Worm (Caenorhabditis elegans): Measurements from ENCODE around the gene cnx-1.

The cnx-1 gene

DNA sequence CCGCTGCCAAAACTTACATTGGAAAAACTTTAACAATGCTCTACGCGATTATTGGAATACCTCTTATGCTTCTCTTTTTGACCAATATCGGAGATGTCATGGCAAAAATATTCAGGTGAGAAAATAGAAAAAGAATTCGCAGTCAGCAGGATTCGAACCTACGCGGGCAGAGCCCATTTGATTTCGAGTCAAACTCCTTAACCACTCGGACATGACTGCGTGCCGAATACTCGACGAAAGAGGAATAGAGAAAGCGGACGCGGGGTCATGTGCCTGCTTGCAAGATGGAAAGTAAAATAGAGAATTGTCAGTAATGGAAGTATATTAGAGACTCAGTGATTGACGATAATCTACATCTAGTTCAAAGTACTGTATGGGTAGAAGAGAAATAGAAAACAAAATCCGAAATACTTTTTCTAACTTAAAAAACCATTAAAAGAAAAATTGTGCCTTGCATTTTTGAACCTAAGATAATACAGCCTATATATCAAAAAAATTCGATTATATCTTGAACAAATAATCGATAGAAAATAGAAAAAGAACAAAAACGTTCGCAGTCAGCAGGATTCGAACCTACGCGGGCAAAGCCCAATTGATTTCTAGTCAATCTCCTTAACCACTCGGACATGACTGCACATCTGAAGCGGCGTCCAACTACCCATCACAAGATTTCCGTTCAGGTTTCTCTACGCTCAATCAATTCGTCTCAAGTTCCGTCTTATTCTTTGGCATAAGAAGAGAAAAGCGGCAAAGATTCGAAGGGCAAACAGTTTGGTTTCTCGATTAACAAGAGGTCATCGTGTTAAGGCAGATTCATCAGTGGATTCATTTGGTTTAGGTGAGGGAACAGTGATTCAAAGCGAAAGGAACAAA, 44.8 kb upstream of the cnx-1 start (continued):
- TF ChIP-seq daf-12 (tag; optimal IDR thresholded peaks at IDR 0.05) = no peak
- TF ChIP-seq mdl-1 (tag; optimal IDR thresholded peaks at IDR 0.05) = no peak
- TF ChIP-seq lin-15B (tag; optimal IDR thresholded peaks at IDR 0.05) = peak; percentile 10
- no peak for TF ChIP-seq R02D3.7 (tag; optimal IDR thresholded peaks at IDR 0.05)
- no peak for TF ChIP-seq ceh-16 (tag; optimal IDR thresholded peaks at IDR 0.05)
- peak; percentile 62 for TF ChIP-seq egl-5 (tag; optimal IDR thresholded peaks at IDR 0.05)
- no peak for TF ChIP-seq ceh-28 (tag; optimal IDR thresholded peaks at IDR 0.05)
- TF ChIP-seq lsy-12 (tag; optimal IDR thresholded peaks at IDR 0.05) = peak; percentile 72
- peak; percentile 36 for TF ChIP-seq elt-2 (tag; optimal IDR thresholded peaks at IDR 0.05)
- no peak for TF ChIP-seq fkh-2 (tag; optimal IDR thresholded peaks at IDR 0.05)
- peak; percentile 50 for TF ChIP-seq pha-4 (tag; optimal IDR thresholded peaks at IDR 0.05)
- no peak for TF ChIP-seq nhr-28 (tag; optimal IDR thresholded peaks at IDR 0.05)
- peak; percentile 9 for TF ChIP-seq snpc-4 (tag; optimal IDR thresholded peaks at IDR 0.05)
- no peak for TF ChIP-seq nhr-237 (tag; optimal IDR thresholded peaks at IDR 0.05)
- TF ChIP-seq sea-2 (GFP tag; optimal IDR thresholded peaks at IDR 0.05) = no peak
- peak; percentile 47 for TF ChIP-seq nfya-1 (tag; optimal IDR thresholded peaks at IDR 0.05; ENCODE audit: insufficient read depth)
- TF ChIP-seq unc-62 (GFP tag; optimal IDR thresholded peaks at IDR 0.05) = no peak

DNA sequence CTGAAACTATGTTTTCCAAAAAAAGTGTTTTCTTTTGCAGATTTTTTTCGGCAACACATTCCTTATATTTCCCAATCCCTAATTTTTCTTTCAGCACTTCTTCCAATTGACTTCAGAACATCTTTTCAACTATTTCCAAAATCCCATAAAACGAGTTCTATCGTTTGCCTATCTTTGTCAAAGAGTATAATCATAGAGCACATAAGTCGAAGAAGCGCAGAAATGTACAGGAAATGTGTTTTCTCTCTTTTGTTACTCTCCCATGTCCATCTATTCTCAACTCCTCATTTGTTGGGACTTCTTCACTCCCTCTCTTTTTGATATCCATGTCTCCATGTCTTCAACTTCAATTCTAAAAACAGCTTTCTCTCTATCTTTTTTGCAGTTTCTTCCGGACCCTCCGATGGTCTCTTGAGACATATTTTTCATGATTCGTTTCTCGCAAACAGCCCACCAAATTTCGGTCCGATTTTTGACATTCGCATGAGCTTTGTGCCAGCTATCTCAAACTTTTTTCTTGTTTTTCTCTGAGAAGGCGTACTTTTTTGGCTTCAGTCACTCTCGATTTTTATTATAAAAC, 43.4 kb upstream of the cnx-1 start, which contains the start of gene twk-48:
Gene twk-48, plus strand, starts transcription at position 530 of the 580 bp plus-strand sequence.
- TF ChIP-seq nhr-77 (tag; optimal IDR thresholded peaks at IDR 0.05) = no peak
- peak; percentile 15 for TF ChIP-seq lin-39 (tag; optimal IDR thresholded peaks at IDR 0.05)
- no peak for TF ChIP-seq ceh-9 (tag; optimal IDR thresholded peaks at IDR 0.05)
- TF ChIP-seq nfya-1 (tag; optimal IDR thresholded peaks at IDR 0.05; ENCODE audit: insufficient read depth) = peak; percentile 24
- TF ChIP-seq fkh-10 (GFP tag; optimal IDR thresholded peaks at IDR 0.05) = peak; percentile 57
- no peak for TF ChIP-seq ama-1 (optimal IDR thresholded peaks at IDR 0.05)

DNA sequence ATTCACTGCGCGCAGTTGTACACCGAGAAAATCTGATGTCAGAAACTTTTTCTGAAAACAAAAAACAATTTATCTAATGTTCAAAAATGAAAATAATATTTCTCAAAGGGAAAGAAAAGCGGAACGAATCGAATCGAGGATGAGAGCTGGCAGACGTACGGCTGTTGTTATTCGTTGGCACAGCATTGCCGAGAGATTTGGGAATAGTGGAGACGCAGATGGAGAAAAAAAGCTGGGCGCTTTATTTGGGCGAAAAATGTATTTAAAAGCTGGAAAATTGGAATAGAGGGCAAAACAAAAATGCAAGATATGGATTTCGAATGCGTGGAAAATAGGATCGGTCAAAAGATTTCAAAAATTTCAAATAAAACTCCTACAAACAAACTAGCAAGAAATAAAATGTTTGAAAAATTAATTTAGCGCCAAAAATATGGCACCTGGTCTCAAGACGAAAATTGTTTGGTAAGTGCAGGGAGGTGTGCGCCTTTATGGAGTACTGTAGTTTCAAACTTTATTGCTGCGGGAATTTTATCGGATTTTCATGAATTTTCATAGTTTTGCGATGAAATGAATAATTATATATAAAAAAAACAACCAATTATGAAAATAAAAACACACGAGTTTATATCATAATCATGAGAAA, 42.3 kb upstream of the cnx-1 start, which contains the start of gene gpdh-2:
Gene gpdh-2, minus strand, starts transcription at position 51 of the 643 bp plus-strand sequence.
- TF ChIP-seq lin-39 (tag; optimal IDR thresholded peaks at IDR 0.05) = peak; percentile 15
- no peak for TF ChIP-seq nhr-23 (tag; optimal IDR thresholded peaks at IDR 0.05)
- peak; percentile 48 for TF ChIP-seq nfya-1 (tag; optimal IDR thresholded peaks at IDR 0.05; ENCODE audit: insufficient read depth)
- TF ChIP-seq lin-15B (tag; optimal IDR thresholded peaks at IDR 0.05) = no peak
- TF ChIP-seq sea-2 (GFP tag; optimal IDR thresholded peaks at IDR 0.05) = no peak
- no peak for TF ChIP-seq lsy-12 (tag; optimal IDR thresholded peaks at IDR 0.05)

DNA sequence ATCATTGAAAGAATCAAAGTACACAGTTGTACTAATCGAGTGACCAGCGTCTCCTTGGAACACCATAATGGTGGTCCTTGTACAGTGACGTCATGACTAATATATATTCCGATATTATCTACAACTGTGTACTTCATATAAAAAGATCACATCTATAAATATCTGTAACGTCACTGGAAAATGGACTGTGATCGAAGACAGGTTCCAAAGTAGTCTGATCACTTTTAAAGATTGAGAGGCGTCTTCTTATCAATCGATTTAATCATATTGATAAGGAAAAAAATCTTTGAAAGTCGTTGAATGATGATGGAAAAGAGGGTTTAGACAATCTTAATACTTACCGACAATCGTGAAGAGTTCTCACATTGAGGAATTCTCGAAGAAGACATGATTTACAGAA, 41.1 kb upstream of the cnx-1 start:
- TF ChIP-seq elt-3 (tag; optimal IDR thresholded peaks at IDR 0.05) = no peak
- TF ChIP-seq nhr-67 (tag; optimal IDR thresholded peaks at IDR 0.05) = no peak
- TF ChIP-seq nhr-23 (tag; optimal IDR thresholded peaks at IDR 0.05) = peak; percentile 50
- TF ChIP-seq ztf-4 (tag; optimal IDR thresholded peaks at IDR 0.05) = no peak
- peak; percentile 68 for TF ChIP-seq elt-2 (tag; optimal IDR thresholded peaks at IDR 0.05)
- TF ChIP-seq daf-12 (tag; optimal IDR thresholded peaks at IDR 0.05) = no peak
- no peak for TF ChIP-seq tbx-2 (tag; optimal IDR thresholded peaks at IDR 0.05)
- TF ChIP-seq nhr-43 (tag; optimal IDR thresholded peaks at IDR 0.05; ENCODE audit: poor library complexity, severe bottlenecking) = peak; percentile 30
- TF ChIP-seq eor-1 (tag; optimal IDR thresholded peaks at IDR 0.05) = no peak
- peak; percentile 97 for TF ChIP-seq elt-1 (tag; optimal IDR thresholded peaks at IDR 0.05)
- TF ChIP-seq pha-4 (tag; optimal IDR thresholded peaks at IDR 0.05) = peak; percentile 1
- TF ChIP-seq nhr-12 (tag; optimal IDR thresholded peaks at IDR 0.05) = no peak
- TF ChIP-seq mdl-1 (tag; optimal IDR thresholded peaks at IDR 0.05) = no peak
- no peak for TF ChIP-seq nhr-25 (tag; optimal IDR thresholded peaks at IDR 0.05)
- peak; percentile 68 for TF ChIP-seq pqm-1 (tag; optimal IDR thresholded peaks at IDR 0.05)
- no peak for TF ChIP-seq nhr-237 (tag; optimal IDR thresholded peaks at IDR 0.05)
- peak; percentile 72 for TF ChIP-seq ceh-28 (tag; optimal IDR thresholded peaks at IDR 0.05)
- TF ChIP-seq nhr-77 (tag; optimal IDR thresholded peaks at IDR 0.05) = no peak
- TF ChIP-seq unc-62 (GFP tag; optimal IDR thresholded peaks at IDR 0.05) = no peak
- TF ChIP-seq snpc-4 (tag; optimal IDR thresholded peaks at IDR 0.05) = no peak
- TF ChIP-seq fos-1 (tag; optimal IDR thresholded peaks at IDR 0.05) = no peak
